Worm (Caenorhabditis elegans): ENCODE data around the gene ptpn-22.

The ptpn-22 gene

ce11 chrIV:1739366-1740104 lies 527 bp downstream of the ptpn-22 start:
- TF ChIP-seq elt-2 (tag; optimal IDR thresholded peaks at IDR 0.05) (peak; percentile 33), lin-39 (tag; optimal IDR thresholded peaks at IDR 0.05) (no peak), aly-2 (tag; optimal IDR thresholded peaks at IDR 0.05) (no peak), nhr-76 (tag; optimal IDR thresholded peaks at IDR 0.05) (no peak), nhr-23 (tag; optimal IDR thresholded peaks at IDR 0.05) (peak; percentile 3), snpc-4 (tag; optimal IDR thresholded peaks at IDR 0.05) (no peak), ZK546.5 (tag; optimal IDR thresholded peaks at IDR 0.05) (no peak), daf-12 (tag; optimal IDR thresholded peaks at IDR 0.05) (no peak), nhr-28 (tag; optimal IDR thresholded peaks at IDR 0.05) (no peak), nhr-11 (tag; optimal IDR thresholded peaks at IDR 0.05) (no peak), ceh-9 (tag; optimal IDR thresholded peaks at IDR 0.05) (no peak), lin-15B (tag; optimal IDR thresholded peaks at IDR 0.05) (peak; percentile 1), ama-1 (optimal IDR thresholded peaks at IDR 0.05) (no peak), nhr-77 (tag; optimal IDR thresholded peaks at IDR 0.05) (no peak), nhr-67 (tag; optimal IDR thresholded peaks at IDR 0.05) (no peak), mml-1 (tag; optimal IDR thresholded peaks at IDR 0.05) (no peak), zag-1 (tag; optimal IDR thresholded peaks at IDR 0.05) (no peak), unc-39 (tag; optimal IDR thresholded peaks at IDR 0.05) (no peak), ceh-16 (tag; optimal IDR thresholded peaks at IDR 0.05) (no peak), fkh-2 (tag; optimal IDR thresholded peaks at IDR 0.05) (no peak), nfya-1 (tag; optimal IDR thresholded peaks at IDR 0.05; ENCODE audit: insufficient read depth) (no peak), elt-1 (tag; optimal IDR thresholded peaks at IDR 0.05) (no peak), tbx-2 (tag; optimal IDR thresholded peaks at IDR 0.05) (no peak), egl-5 (tag; optimal IDR thresholded peaks at IDR 0.05) (no peak), hmg-11 (tag; optimal IDR thresholded peaks at IDR 0.05) (peak; percentile 38)

ce11 chrIV:1738892-1739291 lies 1.2 kb downstream of the ptpn-22 start:
- no peak for TF ChIP-seq mdl-1 (tag; optimal IDR thresholded peaks at IDR 0.05)
- no peak for TF ChIP-seq nhr-77 (tag; optimal IDR thresholded peaks at IDR 0.05)
- TF ChIP-seq ztf-4 (tag; optimal IDR thresholded peaks at IDR 0.05): no peak
- no peak for TF ChIP-seq elt-3 (tag; optimal IDR thresholded peaks at IDR 0.05)
- TF ChIP-seq zag-1 (tag; optimal IDR thresholded peaks at IDR 0.05): no peak
- TF ChIP-seq lsy-12 (tag; optimal IDR thresholded peaks at IDR 0.05): no peak
- no peak for TF ChIP-seq nfya-1 (tag; optimal IDR thresholded peaks at IDR 0.05; ENCODE audit: insufficient read depth)
- TF ChIP-seq ceh-16 (tag; optimal IDR thresholded peaks at IDR 0.05): no peak
- TF ChIP-seq hmg-11 (tag; optimal IDR thresholded peaks at IDR 0.05): no peak
- TF ChIP-seq R02D3.7 (tag; optimal IDR thresholded peaks at IDR 0.05): no peak
- TF ChIP-seq lin-39 (tag; optimal IDR thresholded peaks at IDR 0.05): no peak
- TF ChIP-seq nhr-237 (tag; optimal IDR thresholded peaks at IDR 0.05): no peak
- TF ChIP-seq eor-1 (tag; optimal IDR thresholded peaks at IDR 0.05): no peak
- TF ChIP-seq ceh-28 (tag; optimal IDR thresholded peaks at IDR 0.05): no peak
- TF ChIP-seq mml-1 (tag; optimal IDR thresholded peaks at IDR 0.05): no peak

- TF ChIP-seq ceh-28 (tag; optimal IDR thresholded peaks at IDR 0.05): no peak
- no peak for TF ChIP-seq aly-2 (tag; optimal IDR thresholded peaks at IDR 0.05)
- TF ChIP-seq jun-1 (tag; optimal IDR thresholded peaks at IDR 0.05): peak; percentile 37
- TF ChIP-seq nhr-43 (tag; optimal IDR thresholded peaks at IDR 0.05; ENCODE audit: poor library complexity, severe bottlenecking): no peak
- no peak for TF ChIP-seq ztf-11 (tag; optimal IDR thresholded peaks at IDR 0.05)
- TF ChIP-seq hmg-11 (tag; optimal IDR thresholded peaks at IDR 0.05): peak; percentile 52
- no peak for TF ChIP-seq sea-2 (GFP tag; optimal IDR thresholded peaks at IDR 0.05)
- no peak for TF ChIP-seq egl-5 (tag; optimal IDR thresholded peaks at IDR 0.05)
- TF ChIP-seq eor-1 (tag; optimal IDR thresholded peaks at IDR 0.05): no peak
- no peak for TF ChIP-seq ceh-82 (tag; optimal IDR thresholded peaks at IDR 0.05)
- TF ChIP-seq lin-39 (tag; optimal IDR thresholded peaks at IDR 0.05): peak; percentile 73
- TF ChIP-seq nhr-23 (tag; optimal IDR thresholded peaks at IDR 0.05): peak; percentile 77
- TF ChIP-seq pha-4 (tag; optimal IDR thresholded peaks at IDR 0.05): peak; percentile 21
- TF ChIP-seq lsy-12 (tag; optimal IDR thresholded peaks at IDR 0.05): peak; percentile 15
- TF ChIP-seq nhr-28 (tag; optimal IDR thresholded peaks at IDR 0.05): no peak
- TF ChIP-seq nfya-1 (tag; optimal IDR thresholded peaks at IDR 0.05; ENCODE audit: insufficient read depth): peak; percentile 66
- no peak for TF ChIP-seq ztf-4 (tag; optimal IDR thresholded peaks at IDR 0.05)
- TF ChIP-seq pqm-1 (tag; optimal IDR thresholded peaks at IDR 0.05): no peak
- peak; percentile 70 for TF ChIP-seq lin-15B (tag; optimal IDR thresholded peaks at IDR 0.05)
- TF ChIP-seq elt-2 (tag; optimal IDR thresholded peaks at IDR 0.05): no peak
- no peak for TF ChIP-seq mdl-1 (tag; optimal IDR thresholded peaks at IDR 0.05)
- TF ChIP-seq elt-1 (tag; optimal IDR thresholded peaks at IDR 0.05): no peak
- no peak for TF ChIP-seq egl-27 (tag; optimal IDR thresholded peaks at IDR 0.05)
- TF ChIP-seq fos-1 (tag; optimal IDR thresholded peaks at IDR 0.05): peak; percentile 57
- no peak for TF ChIP-seq elt-3 (tag; optimal IDR thresholded peaks at IDR 0.05)
- TF ChIP-seq fkh-2 (tag; optimal IDR thresholded peaks at IDR 0.05): no peak
- peak; percentile 60 for TF ChIP-seq nhr-25 (tag; optimal IDR thresholded peaks at IDR 0.05)
- TF ChIP-seq nhr-12 (tag; optimal IDR thresholded peaks at IDR 0.05): no peak
- no peak for TF ChIP-seq skn-1 (tag; optimal IDR thresholded peaks at IDR 0.05)
- TF ChIP-seq nhr-76 (tag; optimal IDR thresholded peaks at IDR 0.05): no peak
- TF ChIP-seq nhr-77 (tag; optimal IDR thresholded peaks at IDR 0.05): no peak
- TF ChIP-seq R02D3.7 (tag; optimal IDR thresholded peaks at IDR 0.05): no peak
- peak; percentile 20 for TF ChIP-seq snpc-4 (tag; optimal IDR thresholded peaks at IDR 0.05)
- TF ChIP-seq ama-1 (optimal IDR thresholded peaks at IDR 0.05): peak; percentile 75
- TF ChIP-seq nhr-11 (tag; optimal IDR thresholded peaks at IDR 0.05): no peak
- TF ChIP-seq zag-1 (tag; optimal IDR thresholded peaks at IDR 0.05): no peak
- TF ChIP-seq nhr-67 (tag; optimal IDR thresholded peaks at IDR 0.05): no peak
- no peak for TF ChIP-seq nhr-237 (tag; optimal IDR thresholded peaks at IDR 0.05)
These were observed 1.7 kb downstream of the ptpn-22 start for ce11 chrIV:1738324-1738730.
